Fruit fly (Drosophila melanogaster): Measurements from ENCODE around the gene CG32281.

The CG32281 gene

dm6 chr3L:3164951-3165350 is 4.2 kb upstream of the CG32281 start, which contains the start of gene CG32280:
Gene CG32280, plus strand, starts transcription at chr3L:3165181.
- TF ChIP-seq br (GFP tag; optimal IDR thresholded peaks at IDR 0.05) (no peak), woc (GFP tag; optimal IDR thresholded peaks at IDR 0.05) (peak; percentile 27), rgr (GFP tag; optimal IDR thresholded peaks at IDR 0.05) (peak; percentile 23), Rel (GFP tag; optimal IDR thresholded peaks at IDR 0.05) (no peak), Rel (tag; optimal IDR thresholded peaks at IDR 0.05) (peak; percentile 53), dl (GFP tag; optimal IDR thresholded peaks at IDR 0.05; ENCODE audit: insufficient read depth in 1 of 2, partially characterized antibody in 2 of 2) (no peak), HLH106 (tag; optimal IDR thresholded peaks at IDR 0.05) (peak; percentile 7), h (GFP tag; optimal IDR thresholded peaks at IDR 0.05) (peak; percentile 66), sage (GFP tag; optimal IDR thresholded peaks at IDR 0.05) (no peak), Sp1 (GFP tag; optimal IDR thresholded peaks at IDR 0.05) (peak; percentile 15), OdsH (GFP tag; optimal IDR thresholded peaks at IDR 0.05) (peak; percentile 6), Hr83 (GFP tag; optimal IDR thresholded peaks at IDR 0.05; ENCODE audit: poor library complexity, severe bottlenecking) (peak; percentile 17), foxo (GFP tag; optimal IDR thresholded peaks at IDR 0.05) (peak in 1 of 2 experiments; percentile 41)

- TF ChIP-seq br (GFP tag; optimal IDR thresholded peaks at IDR 0.05) (no peak), Dif (GFP tag; optimal IDR thresholded peaks at IDR 0.05; ENCODE audit: partially characterized antibody) (peak; percentile 13)
Observed at dm6 chr3L:3165399-3165798, 3.8 kb upstream of the CG32281 start.

- no peak for TF ChIP-seq lola (GFP tag; optimal IDR thresholded peaks at IDR 0.05)
- TF ChIP-seq br (GFP tag; optimal IDR thresholded peaks at IDR 0.05), result no peak
- TF ChIP-seq dmrt93B (GFP tag; optimal IDR thresholded peaks at IDR 0.05), result no peak
- no peak for TF ChIP-seq rgr (GFP tag; optimal IDR thresholded peaks at IDR 0.05)
- no peak for TF ChIP-seq foxo (GFP tag; optimal IDR thresholded peaks at IDR 0.05)
- no peak for TF ChIP-seq Dif (GFP tag; optimal IDR thresholded peaks at IDR 0.05; ENCODE audit: partially characterized antibody)
- TF ChIP-seq Mio (GFP tag; optimal IDR thresholded peaks at IDR 0.05), result no peak
- TF ChIP-seq fru (GFP tag; optimal IDR thresholded peaks at IDR 0.05), result no peak
- no peak for TF ChIP-seq h (GFP tag; optimal IDR thresholded peaks at IDR 0.05)
- no peak for TF ChIP-seq sv (GFP tag; optimal IDR thresholded peaks at IDR 0.05)
- TF ChIP-seq OdsH (GFP tag; optimal IDR thresholded peaks at IDR 0.05), result no peak
Observed at dm6 chr3L:3166200-3166695, 2.9 kb upstream of the CG32281 start, which contains the start of gene Asciz. Gene Asciz, minus strand, starts transcription at chr3L:3166250.

dm6 chr3L:3172445-3172844 is 3.3 kb downstream of the CG32281 start, which contains the start of gene CG14963:
Gene CG14963, minus strand, starts transcription at chr3L:3172545.
- TF ChIP-seq br (GFP tag; optimal IDR thresholded peaks at IDR 0.05), result no peak
- TF ChIP-seq dl (GFP tag; optimal IDR thresholded peaks at IDR 0.05; ENCODE audit: insufficient read depth in 1 of 2, partially characterized antibody in 2 of 2), result no peak
- no peak for TF ChIP-seq Hnf4 (GFP tag; optimal IDR thresholded peaks at IDR 0.05)
- TF ChIP-seq sage (GFP tag; optimal IDR thresholded peaks at IDR 0.05), result no peak
- no peak for TF ChIP-seq woc (GFP tag; optimal IDR thresholded peaks at IDR 0.05)
- no peak for TF ChIP-seq ey (GFP tag; optimal IDR thresholded peaks at IDR 0.05)

- no peak for TF ChIP-seq br (GFP tag; optimal IDR thresholded peaks at IDR 0.05)
- TF ChIP-seq ey (GFP tag; optimal IDR thresholded peaks at IDR 0.05), result no peak
- no peak for TF ChIP-seq CrebA (GFP tag; optimal IDR thresholded peaks at IDR 0.05; ENCODE audit: borderline replicate concordance)
- no peak for TF ChIP-seq Mio (GFP tag; optimal IDR thresholded peaks at IDR 0.05)
- TF ChIP-seq dsf (GFP tag; optimal IDR thresholded peaks at IDR 0.05; ENCODE audit: borderline replicate concordance), result no peak
- TF ChIP-seq dmrt93B (GFP tag; optimal IDR thresholded peaks at IDR 0.05), result no peak
- no peak for TF ChIP-seq fru (GFP tag; optimal IDR thresholded peaks at IDR 0.05)
- TF ChIP-seq HLH106 (tag; optimal IDR thresholded peaks at IDR 0.05), result no peak
- TF ChIP-seq Rel (GFP tag; optimal IDR thresholded peaks at IDR 0.05), result no peak
- no peak for TF ChIP-seq Rel (tag; optimal IDR thresholded peaks at IDR 0.05)
- TF ChIP-seq CG32264 (GFP tag; optimal IDR thresholded peaks at IDR 0.05), result no peak
- TF ChIP-seq rgr (GFP tag; optimal IDR thresholded peaks at IDR 0.05), result no peak
- TF ChIP-seq N (GFP tag; optimal IDR thresholded peaks at IDR 0.05), result no peak
- TF ChIP-seq Abd-B (GFP tag; optimal IDR thresholded peaks at IDR 0.05), result no peak
- no peak for TF ChIP-seq Myc (optimal IDR thresholded peaks at IDR 0.05)
- no peak for TF ChIP-seq sage (GFP tag; optimal IDR thresholded peaks at IDR 0.05)
- TF ChIP-seq Hnf4 (GFP tag; optimal IDR thresholded peaks at IDR 0.05), result no peak
- TF ChIP-seq Hr83 (GFP tag; optimal IDR thresholded peaks at IDR 0.05; ENCODE audit: poor library complexity, severe bottlenecking), result no peak
Observed at dm6 chr3L:3177872-3178271, 8.7 kb downstream of the CG32281 start.

Data from whole organism, wandering third instar larva.